Worm (Caenorhabditis elegans) whole organism, dauer: ENCODE data around the gene rad-50.

Source experiments
- unc-62 ChIP-seq: sonication (generic microtip); optimal IDR thresholded peaks from 2 replicates; lab custom pipeline; 2017; ENCODE audit warnings: missing biosample characterization, missing genetic modification reagents, missing genetic modification characterization

Gene rad-50

ce11 chrV:12295015-12295414 is 49.6 kb downstream of the rad-50 start:
- TF ChIP-seq unc-62 (GFP tag; lab: Kevin White, UChicago): no peak

ce11 chrV:12295520-12295919 is 50.1 kb downstream of the rad-50 start:
- TF ChIP-seq unc-62 (GFP tag; lab: Kevin White, UChicago): no peak

- no peak for TF ChIP-seq unc-62 (GFP tag; lab: Kevin White, UChicago)
Measured at ce11 chrV:12296122-12296521, 50.7 kb downstream of the rad-50 start.

- no peak for TF ChIP-seq unc-62 (GFP tag; lab: Kevin White, UChicago)
Measured at ce11 chrV:12296794-12297193, 51.3 kb downstream of the rad-50 start.

- no peak for TF ChIP-seq unc-62 (GFP tag; lab: Kevin White, UChicago)
Measured at ce11 chrV:12298184-12298583, 52.7 kb downstream of the rad-50 start.

ce11 chrV:12299244-12299766 is 53.9 kb downstream of the rad-50 start:
- TF ChIP-seq unc-62 (GFP tag; lab: Kevin White, UChicago): no peak

- TF ChIP-seq unc-62 (GFP tag; lab: Kevin White, UChicago): no peak
Measured at ce11 chrV:12300166-12300565, 54.7 kb downstream of the rad-50 start.
